Worm (Caenorhabditis elegans): ENCODE results near the gene T01H3.5.

DNA sequence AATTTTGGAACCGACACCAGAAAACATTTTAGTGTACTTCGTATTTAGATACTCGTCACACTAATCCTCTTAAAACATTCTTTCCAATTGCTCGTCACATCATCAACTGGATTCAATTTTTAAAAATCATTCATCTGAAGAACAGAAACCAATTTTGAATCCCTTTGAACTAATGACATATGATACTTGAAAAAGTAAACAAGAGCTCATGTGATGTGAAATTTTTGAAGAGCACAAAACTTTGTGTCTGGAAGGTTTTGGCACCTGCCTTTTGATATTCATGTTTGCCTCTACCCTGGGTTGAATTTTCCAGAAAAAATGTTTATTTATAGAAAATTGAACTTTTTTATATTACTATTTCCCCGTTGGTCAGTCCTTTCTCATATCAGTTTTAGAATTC, 9.3 kb downstream of the T01H3.5 start:
- TF ChIP-seq blmp-1 (tag; optimal IDR thresholded peaks at IDR 0.05; ENCODE audit: insufficient read depth): no peak
- no peak for TF ChIP-seq ama-1 (optimal IDR thresholded peaks at IDR 0.05)
- TF ChIP-seq nhr-77 (tag; optimal IDR thresholded peaks at IDR 0.05): no peak
- no peak for TF ChIP-seq ztf-11 (tag; optimal IDR thresholded peaks at IDR 0.05)
- TF ChIP-seq unc-39 (tag; optimal IDR thresholded peaks at IDR 0.05): no peak

Measured in whole organism, L2 larva.